Worm (Caenorhabditis elegans): Measurements from ENCODE around the gene K02E10.7.

ce11 chrX:2452716-2453115 lies 55.6 kb downstream of the K02E10.7 start:
- TF ChIP-seq ceh-18 (tag; optimal IDR thresholded peaks at IDR 0.05) (no peak), ttx-3 (tag; optimal IDR thresholded peaks at IDR 0.05) (no peak), pax-1 (tag; optimal IDR thresholded peaks at IDR 0.05) (no peak), ets-4 (tag; optimal IDR thresholded peaks at IDR 0.05) (no peak), sox-2 (GFP tag; IDR thresholded peaks at IDR 0.05) (no peak), madf-2 (tag; optimal IDR thresholded peaks at IDR 0.05) (no peak), ceh-30 (tag; optimal IDR thresholded peaks at IDR 0.05) (no peak), ceh-45 (GFP tag; IDR thresholded peaks at IDR 0.05) (no peak), elt-2 (tag; optimal IDR thresholded peaks at IDR 0.05) (peak; percentile 2), tbx-2 (tag; optimal IDR thresholded peaks at IDR 0.05) (peak; percentile 12), ceh-22 (tag; optimal IDR thresholded peaks at IDR 0.05) (no peak), ama-1 (optimal IDR thresholded peaks at IDR 0.05) (no peak), pag-3 (tag; optimal IDR thresholded peaks at IDR 0.05; ENCODE audit: borderline replicate concordance) (no peak)

Measured in whole organism, late embryonic.